Fruit fly (Drosophila melanogaster) whole organism, larva: ENCODE results near the gene Qsox4.
A peak's percentile ranks its signal among the peaks of the same experiment; 100 is the strongest.

Experiments
- noc ChIP-seq: fragments of 200-800 bp; sonication (Bioruptor generic); optimal IDR thresholded peaks from 3 replicates; lab custom pipeline; 2019; ENCODE audit warnings: missing biosample characterization, mild to moderate bottlenecking, missing genetic modification characterization, moderate library complexity

Gene Qsox4

dm6 chr3R:23678349-23679193 is 24.0 kb upstream of the Qsox4 start, which contains the start of gene GILT2:
Gene GILT2 (plus strand): TSS chr3R:23678895.
- TF ChIP-seq noc = peak; percentile 89

DNA sequence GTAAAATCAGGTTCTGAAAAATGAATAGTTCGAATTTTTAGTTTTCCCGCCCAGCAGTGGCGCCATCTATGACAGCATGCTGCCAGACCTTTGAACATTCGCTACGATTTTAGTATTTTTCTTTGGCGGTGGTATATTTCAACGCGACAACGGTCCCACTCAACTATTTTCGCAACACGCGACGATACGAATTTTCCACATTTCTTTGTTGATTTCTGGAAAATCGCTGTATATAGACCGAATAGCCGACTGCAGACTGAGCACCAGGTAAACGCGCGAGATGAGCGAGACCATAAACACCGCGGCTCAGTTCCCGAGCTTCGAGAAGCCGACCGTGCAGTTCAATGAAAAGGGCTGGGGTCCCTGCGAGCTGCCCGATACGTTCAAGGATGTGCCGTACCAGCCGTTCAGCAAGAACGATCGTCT is 22.6 kb upstream of the Qsox4 start, which contains the start of gene eIF3d1:
eIF3d1 (plus strand) TSS at position 129 of the 426 bp plus-strand sequence.
- TF ChIP-seq noc = peak; percentile 18

DNA sequence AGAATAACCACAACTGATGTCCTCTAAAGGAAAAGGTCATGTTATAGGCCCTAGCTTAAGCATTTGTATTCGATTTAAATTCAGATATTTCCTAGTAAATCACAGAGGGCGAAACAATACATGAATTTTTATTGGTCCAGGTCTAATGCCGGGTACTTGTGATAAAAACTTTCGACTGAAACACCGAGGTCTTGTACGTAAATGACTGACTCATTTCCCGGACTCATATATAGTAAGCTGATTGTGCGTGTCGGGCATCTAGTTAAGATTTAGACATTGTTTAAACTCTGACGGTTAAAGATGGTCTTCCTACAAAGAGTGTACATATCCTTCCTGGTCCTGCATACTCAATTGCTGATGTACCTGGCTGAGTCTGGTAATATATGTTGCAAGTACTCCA is 20.4 kb upstream of the Qsox4 start, which contains the start of gene CG16710:
CG16710 (plus strand) TSS at position 301 of the 400 bp plus-strand sequence.
- no peak for TF ChIP-seq noc

DNA sequence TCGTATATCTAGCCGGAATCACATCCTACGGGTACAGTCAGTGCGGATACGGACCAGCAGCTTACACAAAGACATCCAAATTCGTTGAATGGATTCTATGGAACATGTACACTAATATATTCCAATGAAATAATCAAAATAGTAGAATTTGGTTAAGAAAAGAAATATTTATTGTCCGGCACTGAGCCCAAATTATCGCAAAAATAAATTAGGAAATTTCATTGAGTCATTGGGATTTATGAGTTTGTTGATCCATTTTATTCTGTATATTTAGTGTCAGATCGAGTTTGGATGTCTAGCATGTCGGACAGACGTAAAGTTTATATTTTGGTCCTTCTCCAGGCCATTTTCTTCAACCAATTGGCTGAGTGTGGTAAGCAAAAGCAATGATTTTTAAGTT is 18.8 kb upstream of the Qsox4 start, which contains the start of gene CG18754:
CG18754 (plus strand) TSS at position 301 of the 400 bp plus-strand sequence.
- TF ChIP-seq noc = no peak

DNA sequence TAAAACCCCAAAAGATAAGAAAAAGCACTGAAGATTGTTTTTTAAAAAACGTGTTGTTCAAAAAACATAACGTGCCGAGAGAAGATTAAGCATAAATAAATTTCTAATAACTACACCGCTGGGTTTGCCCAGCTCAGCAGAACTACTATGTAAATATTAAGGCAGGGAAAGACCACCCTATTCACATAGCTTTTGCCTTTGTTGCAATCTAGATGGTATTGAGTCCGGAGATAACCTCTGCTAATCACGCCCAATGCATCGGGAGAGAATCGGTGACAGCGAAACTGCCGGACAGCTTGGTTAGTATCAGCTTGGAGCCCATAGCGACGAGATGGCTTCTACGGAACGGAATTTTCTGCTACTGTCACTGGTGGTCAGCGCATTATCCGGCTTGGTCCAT is 16.6 kb upstream of the Qsox4 start, which contains the start of gene SPE:
SPE (plus strand) TSS at position 301 of the 400 bp plus-strand sequence.
- no peak for TF ChIP-seq noc

DNA sequence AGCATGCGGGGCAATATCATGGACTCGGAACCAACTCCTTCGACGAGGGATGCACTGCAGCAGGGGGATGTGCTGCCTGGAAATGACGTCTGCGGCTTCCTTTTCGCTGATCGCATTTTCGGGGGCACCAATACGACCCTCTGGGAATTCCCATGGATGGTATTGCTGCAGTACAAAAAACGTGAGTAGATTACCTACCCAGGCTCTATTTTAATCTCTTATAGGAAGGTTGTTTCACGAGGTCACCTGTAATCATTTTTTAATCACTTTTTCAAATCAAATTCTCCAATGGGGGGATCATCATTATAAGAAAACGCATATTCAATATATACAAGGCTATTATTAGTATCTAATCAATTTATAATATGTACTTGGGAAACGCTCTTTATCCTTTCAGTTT is 15.6 kb upstream of the Qsox4 start:
- TF ChIP-seq noc = no peak

DNA sequence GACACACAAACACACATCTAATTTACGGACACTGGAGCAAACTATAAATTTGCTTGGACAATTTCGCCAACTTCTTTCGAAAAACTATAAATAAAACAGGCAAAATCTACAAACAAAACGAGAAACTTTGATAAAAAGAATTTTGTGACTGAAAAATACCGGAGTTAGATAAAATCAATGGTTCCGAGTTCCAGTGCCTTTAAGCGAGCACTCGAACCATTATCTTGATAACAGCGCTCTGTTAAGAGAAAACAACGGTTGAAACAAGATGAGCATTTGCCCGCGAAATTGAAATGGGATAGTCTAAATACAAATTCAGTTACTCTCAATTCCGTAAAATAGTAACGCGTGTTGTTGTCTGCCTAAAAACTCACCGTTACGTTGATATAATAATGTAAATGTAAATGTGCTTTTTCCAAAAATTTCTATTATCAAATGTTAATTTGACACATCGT is 8.0 kb upstream of the Qsox4 start, which contains the start of gene CG10254:
CG10254 (minus strand) TSS at position 405 of the 455 bp plus-strand sequence.
- no peak for TF ChIP-seq noc

DNA sequence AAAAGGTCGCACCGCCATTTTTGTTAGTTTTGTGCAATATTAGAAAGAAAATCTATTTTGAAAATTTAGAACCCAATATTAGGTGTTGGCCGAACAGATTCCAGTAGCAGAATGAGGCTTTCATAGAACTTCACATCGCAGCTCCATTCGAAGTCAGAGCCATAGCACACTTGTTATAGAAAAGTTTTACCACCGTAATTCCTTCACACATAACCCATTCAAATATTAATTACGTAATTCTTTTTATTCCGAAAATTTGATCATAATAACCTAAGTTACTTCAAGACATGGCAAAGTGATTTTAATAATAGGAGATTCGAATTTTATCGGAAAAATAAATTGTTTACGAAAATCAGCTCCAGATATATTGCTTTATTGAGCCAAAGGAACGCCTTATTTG is 6.4 kb upstream of the Qsox4 start, which contains the start of gene CG10252:
CG10252 (minus strand) TSS at position 101 of the 400 bp plus-strand sequence.
- TF ChIP-seq noc = no peak

dm6 chr3R:23698835-23699234 is 3.7 kb upstream of the Qsox4 start, which contains the start of gene prt:
Gene prt (minus strand): TSS chr3R:23699027.
- no peak for TF ChIP-seq noc

- no peak for TF ChIP-seq noc
These were observed 2.2 kb upstream of the Qsox4 start, which contains the start of the genes CG31468 and Gba1a for dm6 chr3R:23700304-23700767. Gene CG31468 (minus strand): TSS chr3R:23700354. Gene Gba1a (plus strand): TSS chr3R:23700621.

dm6 chr3R:23704383-23705033 is 1.9 kb downstream of the Qsox4 start, which contains the start of gene Gba1b:
Gene Gba1b (plus strand): TSS chr3R:23704804.
- no peak for TF ChIP-seq noc

- TF ChIP-seq noc = no peak
These were observed 7.1 kb downstream of the Qsox4 start, which contains the start of gene CG10301 for dm6 chr3R:23709508-23710208. Gene CG10301 (plus strand): TSS chr3R:23710158.

DNA sequence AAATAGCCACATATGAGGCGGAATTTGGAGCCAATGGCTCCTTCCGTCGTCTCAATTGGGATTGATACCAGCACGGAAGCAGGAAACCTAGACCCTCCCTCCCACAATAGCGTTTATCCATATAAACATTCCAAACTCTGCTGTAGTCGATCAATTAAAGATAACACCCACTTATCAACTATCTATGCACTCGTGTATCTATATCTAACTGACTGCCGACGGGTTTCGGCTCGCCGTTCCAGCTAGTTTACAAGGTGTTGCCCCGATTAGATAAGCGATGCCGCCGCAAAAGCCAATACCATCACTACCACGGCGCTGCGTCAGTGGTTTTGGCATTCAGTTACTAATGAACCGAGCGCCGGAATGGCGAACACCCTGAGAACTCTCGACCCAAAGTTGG is 8.6 kb downstream of the Qsox4 start, which contains the start of gene CG10300:
CG10300 (plus strand) TSS at position 333 of the 400 bp plus-strand sequence.
- no peak for TF ChIP-seq noc

DNA sequence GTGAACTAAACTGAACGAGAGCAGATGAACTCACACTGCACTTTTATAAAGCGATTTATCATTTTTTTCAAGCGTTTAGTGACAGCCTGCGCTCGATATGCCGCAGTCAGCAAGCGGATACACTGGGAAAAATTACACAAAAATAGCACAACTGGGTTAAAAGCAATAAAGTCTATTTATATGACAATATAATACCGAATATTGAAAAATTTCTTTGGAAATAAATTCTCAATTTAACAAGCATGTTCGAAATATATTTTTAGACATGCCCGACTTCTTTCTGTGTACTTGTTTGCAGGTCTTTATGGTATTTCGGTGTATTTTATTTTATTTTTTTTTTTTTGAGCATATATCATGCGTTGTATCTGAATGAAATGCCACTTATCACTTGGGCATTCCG is 11.3 kb downstream of the Qsox4 start:
- no peak for TF ChIP-seq noc

DNA sequence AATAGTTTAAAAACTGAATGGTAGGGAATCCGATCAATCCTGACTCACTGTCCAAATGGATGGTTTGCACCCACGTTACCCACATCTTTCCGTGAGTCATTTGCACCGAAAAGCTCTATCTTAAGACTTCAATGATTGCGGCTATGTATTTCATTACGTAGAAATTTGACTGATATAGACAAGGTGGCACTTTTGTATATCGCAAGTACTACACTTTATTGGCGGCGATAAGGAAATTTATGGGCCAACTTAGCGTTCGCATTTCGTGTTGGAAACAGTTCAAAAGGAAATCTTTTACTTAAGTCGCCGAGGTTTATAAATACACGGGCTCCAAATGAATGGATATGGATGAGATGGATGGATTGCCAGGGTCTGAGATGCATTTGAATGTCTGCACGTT is 12.3 kb downstream of the Qsox4 start:
- peak; percentile 42 for TF ChIP-seq noc
